Worm (Caenorhabditis elegans): ENCODE results near the gene glb-33.
"Not testable (repeated sequence)": the region's sequence is repeated elsewhere in the genome, so short reads cannot be mapped to it uniquely, and the experiment has no call there.

- not testable (repeated sequence) for TF ChIP-seq D2030.7 (GFP tag; IDR thresholded peaks at IDR 0.05); zfh-2 (GFP tag; conservative IDR thresholded peaks at IDR 0.05); Y53F4B.3 (GFP tag; IDR thresholded peaks at IDR 0.05); F57A8.1 (GFP tag; optimal IDR thresholded peaks at IDR 0.05); pha-4 (tag; optimal IDR thresholded peaks at IDR 0.05)
These were observed 51.6 kb downstream of the glb-33 start for ce11 chrV:1403482-1403881.

All from whole organism, young adult.